Fruit fly (Drosophila melanogaster): ENCODE data around the gene CG5854.

The CG5854 gene

DNA sequence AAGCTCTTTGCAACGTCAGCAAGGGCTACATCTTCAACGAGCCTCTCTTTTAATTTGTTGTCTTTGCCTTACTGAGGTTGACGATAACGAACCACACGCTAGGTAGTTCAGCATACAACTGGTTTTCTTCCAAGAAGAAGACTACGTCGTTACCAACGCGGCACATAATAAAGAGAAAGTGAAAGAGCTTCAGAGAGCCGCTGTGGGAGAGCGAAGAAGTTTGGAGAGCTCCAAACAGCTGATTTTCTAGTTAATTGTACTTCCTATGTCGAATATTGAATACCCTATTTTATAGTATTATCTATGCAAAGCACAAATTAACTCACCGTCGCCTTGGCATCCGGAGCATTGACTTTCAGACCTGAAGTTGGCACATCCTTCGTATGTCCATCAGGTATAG lies 21.7 kb downstream of the CG5854 start (continued):
- TF ChIP-seq achi (GFP tag; optimal IDR thresholded peaks at IDR 0.05) (no peak), fkh (GFP tag; optimal IDR thresholded peaks at IDR 0.05) (no peak), CG8119 (GFP tag; IDR thresholded peaks at IDR 0.05) (peak; percentile 29; the same call in 1 of the 3 replicates), Ets21C (GFP tag; optimal IDR thresholded peaks at IDR 0.05) (no peak), CG1621 (tag; optimal IDR thresholded peaks at IDR 0.05) (no peak), CG9139 (GFP tag; optimal IDR thresholded peaks at IDR 0.05) (no peak), CG11294 (GFP tag; IDR thresholded peaks at IDR 0.05) (no peak), acj6 (GFP tag; optimal IDR thresholded peaks at IDR 0.05) (no peak), svp (GFP tag) (peak; percentile 46), dac (GFP tag; optimal IDR thresholded peaks at IDR 0.05) (no peak), vri (GFP tag; optimal IDR thresholded peaks at IDR 0.05) (no peak), Eip78C (GFP tag) (peak; percentile 81), CG11762 (GFP tag; optimal IDR thresholded peaks at IDR 0.05; ENCODE audit: insufficient read depth) (no peak), dsx (GFP tag; optimal IDR thresholded peaks at IDR 0.05; ENCODE audit: poor library complexity, severe bottlenecking) (peak; percentile 57), fd59A (GFP tag; optimal IDR thresholded peaks at IDR 0.05) (no peak), OdsH (GFP tag; optimal IDR thresholded peaks at IDR 0.05) (no peak), Met (GFP tag; optimal IDR thresholded peaks at IDR 0.05) (no peak), CG8632 (GFP tag; optimal IDR thresholded peaks at IDR 0.05) (no peak), pdm3 (GFP tag; optimal IDR thresholded peaks at IDR 0.05) (no peak), fd85E (GFP tag; optimal IDR thresholded peaks at IDR 0.05) (no peak), eg (GFP tag; IDR thresholded peaks at IDR 0.05) (peak; percentile 17; the same call in 1 of the 3 replicates), CG3919 (GFP tag; optimal IDR thresholded peaks at IDR 0.05) (peak; percentile 41), Gug (GFP tag; IDR thresholded peaks at IDR 0.05) (no peak), CG6792 (GFP tag; optimal IDR thresholded peaks at IDR 0.05) (no peak), CG16779 (tag; optimal IDR thresholded peaks at IDR 0.05) (no peak), Smox (GFP tag; optimal IDR thresholded peaks at IDR 0.05) (no peak), Hr4 (GFP tag; optimal IDR thresholded peaks at IDR 0.05) (no peak), Eip75B (GFP tag; optimal IDR thresholded peaks at IDR 0.05) (peak; percentile 30), Eip93F (GFP tag; optimal IDR thresholded peaks at IDR 0.05) (no peak), net (GFP tag; optimal IDR thresholded peaks at IDR 0.05) (no peak), CG10669 (GFP tag; optimal IDR thresholded peaks at IDR 0.05) (no peak), topi (GFP tag; optimal IDR thresholded peaks at IDR 0.05) (peak; percentile 21), Hr38 (GFP tag; optimal IDR thresholded peaks at IDR 0.05) (no peak)

DNA sequence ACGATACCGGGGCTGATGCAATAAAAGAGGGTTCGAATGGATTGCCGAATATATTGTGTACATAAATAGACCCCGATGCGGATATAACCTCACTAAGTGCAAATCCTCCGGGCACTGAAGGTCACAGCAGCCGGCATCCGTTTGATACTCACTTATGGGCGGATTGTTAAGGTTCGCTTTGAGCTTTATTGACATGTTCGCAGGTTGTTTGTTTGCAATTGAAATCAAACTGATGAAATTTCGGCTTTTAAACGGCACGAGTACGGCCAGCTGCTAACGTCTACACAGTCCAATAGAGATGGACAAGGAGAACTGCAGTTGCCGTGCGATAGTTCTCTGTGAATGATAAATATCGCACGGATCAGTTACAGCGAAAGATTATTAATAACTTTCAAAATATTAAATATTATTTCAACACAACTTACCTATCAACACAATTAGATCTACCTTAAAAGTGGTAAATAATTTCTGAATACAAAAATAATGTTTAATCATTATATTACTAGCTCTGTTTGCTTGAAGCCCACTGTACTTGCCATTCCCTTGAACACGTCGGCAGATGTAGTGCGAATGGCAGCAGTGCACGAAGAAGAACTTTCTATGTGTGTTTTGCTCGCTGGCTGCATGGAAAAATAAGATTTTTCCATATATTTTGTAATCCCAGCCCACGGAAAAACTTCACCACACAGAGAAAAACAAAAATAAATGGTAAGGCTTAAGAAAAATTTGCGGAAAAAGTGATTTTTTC lies 24.6 kb downstream of the CG5854 start, which contains the start of the genes GluProRS and AP-1sigma:
Gene GluProRS, minus strand, starts transcription at position 301 of the 748 bp plus-strand sequence.
Gene AP-1sigma, plus strand, starts transcription at position 561 of the 748 bp plus-strand sequence.
- TF ChIP-seq salr (GFP tag; optimal IDR thresholded peaks at IDR 0.05) (peak in 1 of 2 experiments; percentile 76), Sox15 (GFP tag; optimal IDR thresholded peaks at IDR 0.05) (peak; percentile 81), Ets21C (GFP tag; optimal IDR thresholded peaks at IDR 0.05) (peak; percentile 87), vri (GFP tag; optimal IDR thresholded peaks at IDR 0.05) (peak; percentile 74), OdsH (GFP tag; optimal IDR thresholded peaks at IDR 0.05) (peak; percentile 92), pdm3 (GFP tag; optimal IDR thresholded peaks at IDR 0.05) (peak; percentile 90), Sox14 (GFP tag; optimal IDR thresholded peaks at IDR 0.05) (peak; percentile 88), Lpt (GFP tag; optimal IDR thresholded peaks at IDR 0.05) (peak; percentile 62), CG8119 (GFP tag; IDR thresholded peaks at IDR 0.05) (peak; percentile 90), CG6792 (GFP tag; optimal IDR thresholded peaks at IDR 0.05) (peak; percentile 83), CG10631 (GFP tag; optimal IDR thresholded peaks at IDR 0.05) (peak; percentile 92), net (GFP tag; optimal IDR thresholded peaks at IDR 0.05) (peak; percentile 82), acj6 (GFP tag; optimal IDR thresholded peaks at IDR 0.05) (peak; percentile 91), CG16779 (tag; optimal IDR thresholded peaks at IDR 0.05) (no peak), CG6854 (GFP tag; optimal IDR thresholded peaks at IDR 0.05) (no peak), CG34406 (GFP tag; optimal IDR thresholded peaks at IDR 0.05) (peak; percentile 65), lz (GFP tag; optimal IDR thresholded peaks at IDR 0.05) (peak; percentile 92), Blimp-1 (GFP tag; optimal IDR thresholded peaks at IDR 0.05) (peak; percentile 60), CG3032 (tag; optimal IDR thresholded peaks at IDR 0.05) (peak; percentile 86), CG1621 (tag; optimal IDR thresholded peaks at IDR 0.05) (peak; percentile 66), CG4318 (GFP tag; optimal IDR thresholded peaks at IDR 0.05) (peak; percentile 77), cyc (GFP tag; optimal IDR thresholded peaks at IDR 0.05) (peak; percentile 89), Hr4 (GFP tag; optimal IDR thresholded peaks at IDR 0.05) (peak; percentile 87), spab (GFP tag; optimal IDR thresholded peaks at IDR 0.05) (peak; percentile 58), CG8632 (GFP tag; optimal IDR thresholded peaks at IDR 0.05) (peak; percentile 63), CG15336 (GFP tag; IDR thresholded peaks at IDR 0.05) (peak; percentile 90), CG8319 (GFP tag; optimal IDR thresholded peaks at IDR 0.05) (peak; percentile 79), CG3919 (GFP tag; optimal IDR thresholded peaks at IDR 0.05) (peak; percentile 87), CG6808 (GFP tag; optimal IDR thresholded peaks at IDR 0.05) (peak; percentile 67)
